Worm (Caenorhabditis elegans) whole organism, early embryonic: ENCODE data around the gene pup-2.

Source experiments
- B0310.2 ChIP-seq: sonication (generic microtip); optimal IDR thresholded peaks from 2 replicates; lab custom pipeline; 2016; ENCODE audit warnings: mild to moderate bottlenecking, missing genetic modification characterization, missing compliant biosample characterization
- ama-1 ChIP-seq: fragments of 150-350 bp; optimal IDR thresholded peaks from 2 replicates; lab custom pipeline; 2014
- ceh-13 ChIP-seq: fragments of 200-800 bp; sonication (Bioruptor generic); optimal IDR thresholded peaks from 2 replicates; lab custom pipeline; 2018; ENCODE audit warnings: mild to moderate bottlenecking, missing genetic modification characterization, missing compliant biosample characterization
- flt-1 ChIP-seq: fragments of 200-800 bp; sonication (Bioruptor generic); IDR thresholded peaks from 2 replicates; pipeline ENCODE4 v1.3.6; 2022; ENCODE audit warnings: missing genetic modification characterization, missing compliant biosample characterization
- hmg-4 ChIP-seq: fragments of 200-800 bp; sonication (Bioruptor generic); optimal IDR thresholded peaks from 2 replicates; lab custom pipeline; 2018; ENCODE audit warnings: mild to moderate bottlenecking, missing genetic modification characterization, missing compliant biosample characterization
- hnd-1 ChIP-seq: sonication (generic microtip); optimal IDR thresholded peaks from 2 replicates; lab custom pipeline; 2016; ENCODE audit warnings: missing genetic modification characterization, missing compliant biosample characterization
- scrt-1 ChIP-seq: fragments of 200-800 bp; sonication (Bioruptor generic); IDR thresholded peaks from 2 replicates; pipeline ENCODE4 v1.3.6; 2022; ENCODE audit warnings: missing genetic modification characterization, missing compliant biosample characterization
- tbx-37 ChIP-seq: fragments of 200-800 bp; sonication (Bioruptor generic); conservative IDR thresholded peaks from 2 replicates; pipeline ENCODE4 v1.3.6; 2022; ENCODE audit warnings: missing genetic modification reagents, missing genetic modification characterization, missing compliant biosample characterization

- TF ChIP-seq B0310.2 (tag; lab: Kevin White, UChicago) (no peak), flt-1 (GFP tag; lab: Robert Waterston, UW) (no peak), ama-1 (lab: Kevin White, UChicago) (no peak), tbx-37 (GFP tag; lab: Robert Waterston, UW) (no peak), ceh-13 (no peak), hmg-4 (GFP tag; lab: Kevin White, UChicago) (no peak), hnd-1 (tag; lab: Kevin White, UChicago) (no peak), scrt-1 (GFP tag; lab: Robert Waterston, UW) (no peak)
Measured at ce11 chrIII:5230415-5230814, 44.7 kb downstream of the pup-2 start, which contains the start of gene prmt-5.
